Worm (Caenorhabditis elegans): Measurements from ENCODE around the gene Y37D8A.4.

DNA sequence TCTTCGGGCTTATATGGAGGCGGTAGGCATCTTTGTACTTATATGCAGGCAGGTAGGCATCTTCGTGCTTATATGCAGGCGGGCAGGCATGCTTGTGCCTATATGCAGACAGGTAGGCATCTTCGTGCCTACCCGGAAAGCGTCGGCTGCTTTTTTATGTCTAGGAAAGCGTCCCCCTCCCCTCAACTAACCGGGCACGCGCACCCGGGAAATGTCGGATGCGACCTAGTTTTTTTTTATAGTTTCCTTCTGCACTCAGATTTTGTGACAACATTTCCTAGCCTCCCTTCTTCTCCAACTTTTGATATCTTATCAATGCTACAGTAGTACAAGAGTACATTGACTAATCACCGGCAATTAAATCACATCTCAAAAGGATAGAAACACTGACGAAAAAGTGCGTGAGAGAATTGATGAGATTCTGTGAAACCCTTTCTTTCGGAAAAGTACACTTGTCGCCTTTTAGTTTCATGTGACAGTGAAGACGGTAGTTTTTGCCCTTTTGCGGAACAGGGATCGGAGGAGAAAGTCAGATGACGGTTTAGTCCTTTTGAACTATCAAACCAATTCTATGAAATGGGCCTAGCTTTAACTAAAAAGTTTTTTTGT is 10.3 kb upstream of the Y37D8A.4 start:
- TF ChIP-seq C38D4.7 (GFP tag; optimal IDR thresholded peaks at IDR 0.05) (no peak), ama-1 (optimal IDR thresholded peaks at IDR 0.05) (no peak), elt-2 (tag; optimal IDR thresholded peaks at IDR 0.05) (no peak), hlh-8 (tag; optimal IDR thresholded peaks at IDR 0.05) (no peak), sox-4 (tag; optimal IDR thresholded peaks at IDR 0.05) (no peak), ceh-2 (tag; optimal IDR thresholded peaks at IDR 0.05) (no peak)

Data from whole organism, late embryonic.